Worm (Caenorhabditis elegans) whole organism, midembryonic: ENCODE results near the gene T28D9.16.
A peak's percentile ranks its signal among the peaks of the same experiment; 100 is the strongest.

ENCODE experiments used
- T22C8.4 ChIP-seq: fragments of 200-800 bp; sonication (Bioruptor generic); IDR thresholded peaks from 2 replicates; pipeline ENCODE4 v1.3.6; 2022; ENCODE audit warnings: missing genetic modification characterization, missing compliant biosample characterization
- cog-1 ChIP-seq: sonication (generic microtip); optimal IDR thresholded peaks from 2 replicates; lab custom pipeline; 2016; ENCODE audit warnings: missing genetic modification characterization, missing compliant biosample characterization
- tab-1 ChIP-seq: fragments of 200-800 bp; sonication (Bioruptor generic); IDR thresholded peaks from 2 replicates; pipeline ENCODE4 v1.3.6; 2022; ENCODE audit warnings: missing genetic modification characterization, missing compliant biosample characterization
- ztf-23 ChIP-seq: fragments of 200-800 bp; sonication (Bioruptor generic); IDR thresholded peaks from 2 replicates; pipeline ENCODE4 v1.3.6; 2022; ENCODE audit warnings: missing genetic modification reagents, missing genetic modification characterization, missing compliant biosample characterization

ce11 chrII:6491817-6492452 lies 16.4 kb downstream of the T28D9.16 start, which contains the start of the genes T28D9.11 and T28D9.1:
- TF ChIP-seq tab-1 (GFP tag; lab: Robert Waterston, UW) (peak; percentile 65; the same call in 1 of the 2 replicates), T22C8.4 (GFP tag; lab: Robert Waterston, UW) (no peak), ztf-23 (GFP tag; lab: Robert Waterston, UW) (peak; percentile 64; the same call in 1 of the 2 replicates), cog-1 (tag; lab: Kevin White, UChicago) (peak; percentile 29)
